Fruit fly (Drosophila melanogaster): ENCODE data around the gene CG5953.

Gene CG5953

dm6 chr2L:16521345-16522285 is 11.1 kb downstream of the CG5953 start (continued):
- TF ChIP-seq Atf6 (GFP tag; IDR thresholded peaks at IDR 0.05), result peak; percentile 80
- TF ChIP-seq nom (GFP tag; optimal IDR thresholded peaks at IDR 0.05), result peak; percentile 88
- TF ChIP-seq Dip2 (GFP tag; IDR thresholded peaks at IDR 0.05), result no peak
- TF ChIP-seq kni (GFP tag; optimal IDR thresholded peaks at IDR 0.05), result peak; percentile 99
- peak; percentile 83 for TF ChIP-seq CG18262 (tag; optimal IDR thresholded peaks at IDR 0.05)
- no peak for TF ChIP-seq Xbp1 (GFP tag; optimal IDR thresholded peaks at IDR 0.05)
- TF ChIP-seq repo (GFP tag; optimal IDR thresholded peaks at IDR 0.05), result peak; percentile 64
- peak; percentile 31 for TF ChIP-seq az2 (GFP tag; optimal IDR thresholded peaks at IDR 0.05)
- TF ChIP-seq CG1529 (GFP tag; optimal IDR thresholded peaks at IDR 0.05), result peak; percentile 95
- no peak for TF ChIP-seq CkIIα-i1 (GFP tag; IDR thresholded peaks at IDR 0.05)
- TF ChIP-seq Ets65A (GFP tag), result peak; percentile 41
- peak; percentile 63 for TF ChIP-seq Dad (GFP tag; optimal IDR thresholded peaks at IDR 0.05)
- peak; percentile 36 for TF ChIP-seq CG2120 (GFP tag; optimal IDR thresholded peaks at IDR 0.05)
- 0 out of 2 replicates have a peak, but pooled peaks have one; percentile 35 for TF ChIP-seq cas (GFP tag; IDR thresholded peaks at IDR 0.05)
- peak; percentile 44; the same call in 1 of the 2 replicates for TF ChIP-seq Ada2b (GFP tag; IDR thresholded peaks at IDR 0.05)
- peak; percentile 33; the same call in 1 of the 2 replicates for TF ChIP-seq NFAT (GFP tag; IDR thresholded peaks at IDR 0.05)
- peak; percentile 75 for TF ChIP-seq HmgD (GFP tag; optimal IDR thresholded peaks at IDR 0.05)
- TF ChIP-seq fru (optimal IDR thresholded peaks at IDR 0.05), result no peak
- TF ChIP-seq Gsc (GFP tag; IDR thresholded peaks at IDR 0.05), result no peak
- TF ChIP-seq CG4360 (GFP tag; IDR thresholded peaks at IDR 0.05), result peak; percentile 93
- TF ChIP-seq CG17568 (GFP tag; optimal IDR thresholded peaks at IDR 0.05), result peak; percentile 95
- TF ChIP-seq sisA (GFP tag; IDR thresholded peaks at IDR 0.05), result no peak
- peak; percentile 55; the same call in 1 of the 2 replicates for TF ChIP-seq bowl (GFP tag; IDR thresholded peaks at IDR 0.05)
- peak; percentile 84 for TF ChIP-seq CG13296 (GFP tag; optimal IDR thresholded peaks at IDR 0.05)
- peak; percentile 99 for TF ChIP-seq ac (GFP tag; optimal IDR thresholded peaks at IDR 0.05)
- TF ChIP-seq CG31441 (GFP tag; IDR thresholded peaks at IDR 0.05), result peak; percentile 83
- TF ChIP-seq exex (tag; optimal IDR thresholded peaks at IDR 0.05), result peak; percentile 53
- peak; percentile 81 for TF ChIP-seq ewg (GFP tag; optimal IDR thresholded peaks at IDR 0.05)
- peak; percentile 11 for TF ChIP-seq CG13894 (tag; optimal IDR thresholded peaks at IDR 0.05)
- peak; percentile 91 for TF ChIP-seq Hmr (GFP tag; optimal IDR thresholded peaks at IDR 0.05)
- no peak for TF ChIP-seq eve (GFP tag; optimal IDR thresholded peaks at IDR 0.05)
- peak in 1 of 2 experiments; percentile 79 for TF ChIP-seq Eip74EF (GFP tag; optimal IDR thresholded peaks at IDR 0.05)
- peak; percentile 32 for TF ChIP-seq CG9817 (tag; optimal IDR thresholded peaks at IDR 0.05)
- TF ChIP-seq CG2875 (GFP tag; optimal IDR thresholded peaks at IDR 0.05), result peak; percentile 96
- TF ChIP-seq Stat92E (GFP tag; optimal IDR thresholded peaks at IDR 0.05), result peak in 1 of 3 experiments; percentile 84
- TF ChIP-seq chif (GFP tag; optimal IDR thresholded peaks at IDR 0.05), result peak; percentile 67 to 82
- TF ChIP-seq CG10959 (GFP tag; IDR thresholded peaks at IDR 0.05), result peak; percentile 73
- TF ChIP-seq ro (GFP tag; IDR thresholded peaks at IDR 0.05), result no peak
- TF ChIP-seq D (optimal IDR thresholded peaks at IDR 0.05), result peak; percentile 51
- TF ChIP-seq D (GFP tag; optimal IDR thresholded peaks at IDR 0.05), result peak; percentile 93
- TF ChIP-seq CG7928 (GFP tag; optimal IDR thresholded peaks at IDR 0.05), result peak; percentile 57
- TF ChIP-seq Bteb2 (GFP tag; optimal IDR thresholded peaks at IDR 0.05), result peak; percentile 53
- TF ChIP-seq sim (GFP tag; IDR thresholded peaks at IDR 0.05), result peak; percentile 79
- peak; percentile 96 for TF ChIP-seq odd (GFP tag; optimal IDR thresholded peaks at IDR 0.05)
- TF ChIP-seq CG17361 (GFP tag; IDR thresholded peaks at IDR 0.05), result peak; percentile 79; the same call in 2 of the 3 replicates
- TF ChIP-seq ci (GFP tag; IDR thresholded peaks at IDR 0.05), result peak; percentile 93
- TF ChIP-seq hb (GFP tag; IDR thresholded peaks at IDR 0.05; ENCODE audit: partially characterized antibody), result no peak
- peak; percentile 93 for TF ChIP-seq CG10209 (GFP tag; optimal IDR thresholded peaks at IDR 0.05)
- TF ChIP-seq Optix (GFP tag; IDR thresholded peaks at IDR 0.05), result no peak
